Worm (Caenorhabditis elegans) whole organism, young adult: Measurements from ENCODE around the gene R74.8.

Experiments
- C17E4.6 ChIP-seq: fragments of 200-800 bp; sonication (Bioruptor generic); IDR thresholded peaks from 2 replicates; pipeline ENCODE4 v1.3.6; 2022; ENCODE audit warnings: missing genetic modification reagents, missing genetic modification characterization, missing compliant biosample characterization
- D2030.7 ChIP-seq: fragments of 200-800 bp; sonication (Bioruptor generic); IDR thresholded peaks from 2 replicates; pipeline ENCODE4 v1.3.6; 2022; ENCODE audit warnings: missing genetic modification reagents, missing genetic modification characterization, missing compliant biosample characterization
- F23B12.7 ChIP-seq: sonication (generic microtip); optimal IDR thresholded peaks from 2 replicates; lab custom pipeline; 2017; ENCODE audit warnings: missing genetic modification characterization, mild to moderate bottlenecking, missing compliant biosample characterization, antibody characterized with exemption, moderate library complexity; ENCODE audit not compliant: insufficient read depth
- F37B4.10 ChIP-seq: fragments of 200-800 bp; sonication (Bioruptor generic); IDR thresholded peaks from 2 replicates; pipeline ENCODE4 v1.3.6; 2022; ENCODE audit warnings: missing genetic modification characterization, missing compliant biosample characterization
- F49E8.2 ChIP-seq: sonication (generic microtip); optimal IDR thresholded peaks from 3 replicates; lab custom pipeline; 2017; ENCODE audit warnings: missing genetic modification characterization, mild to moderate bottlenecking, missing compliant biosample characterization, antibody characterized with exemption, moderate library complexity; ENCODE audit not compliant: insufficient read depth
- F55B11.4 ChIP-seq: sonication (generic microtip); optimal IDR thresholded peaks from 2 replicates; lab custom pipeline; 2016; ENCODE audit warnings: missing compliant biosample characterization, missing genetic modification characterization, borderline replicate concordance; ENCODE audit not compliant: insufficient read depth
- Y53F4B.3 ChIP-seq: fragments of 200-800 bp; sonication (Bioruptor generic); IDR thresholded peaks from 2 replicates; pipeline ENCODE4 v1.3.6; 2022; ENCODE audit warnings: missing genetic modification reagents, missing genetic modification characterization, missing compliant biosample characterization
- Y79H2A.3 ChIP-seq: fragments of 200-800 bp; sonication (Bioruptor generic); conservative IDR thresholded peaks from 2 replicates; pipeline ENCODE4 v1.3.6; 2022; ENCODE audit warnings: missing genetic modification reagents, missing genetic modification characterization, missing compliant biosample characterization
- aptf-3 ChIP-seq: fragments of 200-800 bp; sonication (Bioruptor generic); IDR thresholded peaks from 2 replicates; pipeline ENCODE4 v1.3.6; 2022; ENCODE audit warnings: missing genetic modification characterization, missing compliant biosample characterization
- atf-7 ChIP-seq: sonication (generic microtip); optimal IDR thresholded peaks from 2 replicates; lab custom pipeline; 2017; ENCODE audit warnings: mild to moderate bottlenecking, missing genetic modification characterization, missing compliant biosample characterization
- athp-1 ChIP-seq: sonication (generic microtip); optimal IDR thresholded peaks from 2 replicates; lab custom pipeline; 2017; ENCODE audit warnings: mild to moderate bottlenecking, missing genetic modification characterization, missing compliant biosample characterization
- attf-3 ChIP-seq: fragments of 200-800 bp; sonication (Bioruptor generic); conservative IDR thresholded peaks from 2 replicates; pipeline ENCODE4 v1.3.6; 2022; ENCODE audit warnings: missing genetic modification reagents, missing genetic modification characterization, missing compliant biosample characterization
- attf-6 ChIP-seq: fragments of 200-800 bp; sonication (Bioruptor generic); IDR thresholded peaks from 2 replicates; pipeline ENCODE4 v1.3.6; 2022; ENCODE audit warnings: missing genetic modification reagents, missing genetic modification characterization, missing compliant biosample characterization
- bed-2 ChIP-seq: fragments of 200-800 bp; sonication (Bioruptor generic); IDR thresholded peaks from 2 replicates; pipeline ENCODE4 v1.3.6; 2022; ENCODE audit warnings: missing genetic modification reagents, missing genetic modification characterization, missing compliant biosample characterization
- ccch-3 ChIP-seq: fragments of 200-800 bp; sonication (Bioruptor generic); optimal IDR thresholded peaks from 2 replicates; lab custom pipeline; 2018; ENCODE audit warnings: mild to moderate bottlenecking, missing genetic modification characterization, missing compliant biosample characterization
- cebp-1 ChIP-seq, 2 experiments: fragments of 200-800 bp in 1 of 2; sonication (Bioruptor generic) in 1 of 2; sonication (generic microtip) in 1 of 2; IDR thresholded peaks in 1 of 2; optimal IDR thresholded peaks in 1 of 2; 2 replicates each; pipeline versions ENCODE4 v1.3.6 to Lab custom; 2017 to 2022; ENCODE audit warnings: missing compliant biosample characterization in 2 of 2, missing genetic modification characterization in 2 of 2, mild to moderate bottlenecking in 1 of 2, missing genetic modification reagents in 1 of 2, moderate library complexity in 1 of 2
- cebp-2 ChIP-seq: fragments of 200-800 bp; sonication (Bioruptor generic); IDR thresholded peaks from 2 replicates; pipeline ENCODE4 v1.3.6; 2022; ENCODE audit warnings: missing genetic modification characterization, missing compliant biosample characterization
- ceh-27 ChIP-seq: fragments of 200-800 bp; sonication (Bioruptor generic); optimal IDR thresholded peaks from 2 replicates; lab custom pipeline; 2018; ENCODE audit warnings: mild to moderate bottlenecking, missing genetic modification characterization, moderate library complexity, missing compliant biosample characterization
- ceh-91 ChIP-seq: fragments of 200-800 bp; sonication (Bioruptor generic); IDR thresholded peaks from 2 replicates; pipeline ENCODE4 v1.3.6; 2022; ENCODE audit warnings: missing genetic modification reagents, missing genetic modification characterization, missing compliant biosample characterization
- chd-7 ChIP-seq: sonication (generic microtip); optimal IDR thresholded peaks from 2 replicates; lab custom pipeline; 2016; ENCODE audit warnings: mild to moderate bottlenecking, missing genetic modification characterization, moderate library complexity, missing compliant biosample characterization
- die-1 ChIP-seq: sonication (generic microtip); optimal IDR thresholded peaks from 2 replicates; lab custom pipeline; 2016; ENCODE audit warnings: missing genotype, mild to moderate bottlenecking, missing genetic modification characterization, missing compliant biosample characterization
- dox-1 ChIP-seq: fragments of 200-800 bp; sonication (Bioruptor generic); IDR thresholded peaks from 2 replicates; pipeline ENCODE4 v1.3.6; 2022; ENCODE audit warnings: missing genetic modification reagents, missing genetic modification characterization, missing compliant biosample characterization
- dpff-1 ChIP-seq: sonication (generic microtip); optimal IDR thresholded peaks from 2 replicates; lab custom pipeline; 2017; ENCODE audit warnings: mild to moderate bottlenecking, missing genetic modification characterization, missing compliant biosample characterization
- dpl-1 ChIP-seq: fragments of 150-350 bp; optimal IDR thresholded peaks from 2 replicates; lab custom pipeline; 2014; ENCODE audit warnings: missing biosample characterization, missing genetic modification reagents, missing genetic modification characterization
- efl-1 ChIP-seq: fragments of 150-350 bp; optimal IDR thresholded peaks from 2 replicates; lab custom pipeline; 2014; ENCODE audit warnings: missing biosample characterization, missing genetic modification reagents, missing genetic modification characterization
- ekl-4 ChIP-seq: fragments of 200-800 bp; sonication (Bioruptor generic); IDR thresholded peaks from 2 replicates; pipeline ENCODE4 v1.3.6; 2022; ENCODE audit warnings: missing genetic modification reagents, missing genetic modification characterization, missing compliant biosample characterization
- ets-4 ChIP-seq: fragments of 200-800 bp; sonication (Bioruptor generic); optimal IDR thresholded peaks from 2 replicates; lab custom pipeline; 2018; ENCODE audit warnings: mild to moderate bottlenecking, missing genetic modification characterization, missing compliant biosample characterization
- hmg-1.2 ChIP-seq: fragments of 200-800 bp; sonication (Bioruptor generic); IDR thresholded peaks from 2 replicates; pipeline ENCODE4 v1.3.6; 2022; ENCODE audit warnings: missing genetic modification reagents, missing genetic modification characterization, missing compliant biosample characterization
- hrde-1 ChIP-seq: sonication (generic microtip); optimal IDR thresholded peaks from 2 replicates; lab custom pipeline; 2016; ENCODE audit warnings: missing genetic modification characterization, mild to moderate bottlenecking, missing compliant biosample characterization, moderate library complexity, missing genotype, missing genetic modification reagents, borderline replicate concordance
- hsf-1 ChIP-seq: fragments of 200-800 bp; sonication (Bioruptor generic); IDR thresholded peaks from 2 replicates; pipeline ENCODE4 v1.3.6; 2022; ENCODE audit warnings: missing genetic modification reagents, missing genetic modification characterization, missing compliant biosample characterization
- lin-54 ChIP-seq: fragments of 200-800 bp; sonication (Bioruptor generic); optimal IDR thresholded peaks from 2 replicates; lab custom pipeline; 2018; ENCODE audit warnings: mild to moderate bottlenecking, missing genetic modification characterization, missing compliant biosample characterization
- lir-1 ChIP-seq: fragments of 200-800 bp; sonication (Bioruptor generic); conservative IDR thresholded peaks from 2 replicates; pipeline ENCODE4 v1.3.6; 2022; ENCODE audit warnings: missing genetic modification reagents, missing genetic modification characterization, missing compliant biosample characterization
- lsl-1 ChIP-seq: fragments of 200-800 bp; sonication (Bioruptor generic); optimal IDR thresholded peaks from 2 replicates; lab custom pipeline; 2018; ENCODE audit warnings: mild to moderate bottlenecking, missing genetic modification characterization, moderate library complexity, missing compliant biosample characterization
- madf-3 ChIP-seq: fragments of 200-800 bp; sonication (Bioruptor generic); IDR thresholded peaks from 2 replicates; pipeline ENCODE4 v1.3.6; 2022; ENCODE audit warnings: missing genetic modification reagents, missing genetic modification characterization, missing compliant biosample characterization
- madf-8 ChIP-seq: fragments of 200-800 bp; sonication (Bioruptor generic); conservative IDR thresholded peaks from 2 replicates; pipeline ENCODE4 v1.3.6; 2022; ENCODE audit warnings: missing genetic modification reagents, missing genetic modification characterization, missing compliant biosample characterization
- mcd-1 ChIP-seq: fragments of 200-800 bp; sonication (Bioruptor generic); IDR thresholded peaks from 2 replicates; pipeline ENCODE4 v1.3.6; 2022; ENCODE audit warnings: missing genetic modification reagents, missing genetic modification characterization, missing compliant biosample characterization
- nfya-1 ChIP-seq: sonication (generic microtip); optimal IDR thresholded peaks from 2 replicates; lab custom pipeline; 2017; ENCODE audit warnings: antibody characterized with exemption, missing compliant biosample characterization, missing genetic modification characterization, borderline replicate concordance; ENCODE audit not compliant: insufficient read depth
- nhr-120 ChIP-seq: fragments of 200-800 bp; sonication (Bioruptor generic); IDR thresholded peaks from 2 replicates; pipeline ENCODE4 v1.3.6; 2022; ENCODE audit warnings: missing genetic modification characterization, missing compliant biosample characterization
- nhr-179 ChIP-seq: sonication (generic microtip); optimal IDR thresholded peaks from 2 replicates; lab custom pipeline; 2016; ENCODE audit warnings: mild to moderate bottlenecking, missing genetic modification characterization, missing compliant biosample characterization
- rpc-1 ChIP-seq, 2 experiments: fragments of 150-350 bp in 1 of 2; sonication (generic microtip) in 1 of 2; optimal IDR thresholded peaks; 2 replicates each; lab custom pipeline; 2014 to 2018; ENCODE audit warnings: missing biosample characterization in 1 of 2, missing genetic modification characterization in 1 of 2, missing genetic modification reagents in 1 of 2, missing genotype in 1 of 2
- snpc-1.1 ChIP-seq: sonication (generic microtip); optimal IDR thresholded peaks from 2 replicates; lab custom pipeline; 2017; ENCODE audit warnings: missing genetic modification characterization, mild to moderate bottlenecking, missing compliant biosample characterization, antibody characterized with exemption, moderate library complexity, missing genotype, missing genetic modification reagents; ENCODE audit not compliant: insufficient read depth
- snpc-3.4 ChIP-seq: sonication (generic microtip); optimal IDR thresholded peaks from 2 replicates; lab custom pipeline; 2017; ENCODE audit warnings: missing genetic modification characterization, mild to moderate bottlenecking, missing compliant biosample characterization, antibody characterized with exemption, moderate library complexity, missing genotype, missing genetic modification reagents
- sptf-2 ChIP-seq: fragments of 200-800 bp; sonication (Bioruptor generic); optimal IDR thresholded peaks from 2 replicates; lab custom pipeline; 2018; ENCODE audit warnings: mild to moderate bottlenecking, missing genetic modification characterization, missing compliant biosample characterization
- unc-130 ChIP-seq: sonication (generic microtip); optimal IDR thresholded peaks from 2 replicates; lab custom pipeline; 2016; ENCODE audit warnings: missing genetic modification reagents, missing genetic modification characterization, missing compliant biosample characterization
- zim-3 ChIP-seq: sonication (generic microtip); optimal IDR thresholded peaks from 2 replicates; lab custom pipeline; 2017; ENCODE audit warnings: mild to moderate bottlenecking, missing genetic modification characterization, moderate library complexity, missing compliant biosample characterization
- ztf-3 ChIP-seq: fragments of 200-800 bp; sonication (Bioruptor generic); optimal IDR thresholded peaks from 2 replicates; lab custom pipeline; 2018; ENCODE audit warnings: mild to moderate bottlenecking, missing genetic modification characterization, missing compliant biosample characterization
- ztf-6 ChIP-seq: fragments of 200-800 bp; sonication (Bioruptor generic); IDR thresholded peaks from 2 replicates; pipeline ENCODE4 v1.3.6; 2022; ENCODE audit warnings: missing genetic modification reagents, missing genetic modification characterization, missing compliant biosample characterization

The R74.8 gene

DNA sequence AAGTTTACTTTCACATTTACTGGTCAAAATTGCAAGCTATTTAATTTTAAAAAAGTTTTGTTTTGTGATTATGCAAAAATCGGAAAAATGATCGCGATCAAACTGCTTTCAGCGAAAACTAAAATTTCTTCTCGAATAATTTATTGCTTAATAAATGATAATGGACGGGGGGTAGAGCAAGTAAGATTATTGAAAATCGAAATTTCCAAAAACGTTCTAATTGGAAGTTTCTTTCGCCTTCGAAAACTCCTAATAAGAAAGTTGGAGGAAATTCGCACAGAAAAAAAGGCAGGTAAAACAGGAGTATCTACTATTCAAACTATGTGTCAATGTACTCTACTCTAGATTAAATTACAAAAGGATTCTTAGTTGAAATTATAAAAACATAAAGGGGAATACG, 33.9 kb upstream of the R74.8 start (continued):
- TF ChIP-seq nfya-1 (tag; lab: Kevin White, UChicago) (no peak), attf-3 (GFP tag; lab: Robert Waterston, UW) (no peak), die-1 (peak; percentile 54), efl-1 (GFP tag; lab: Kevin White, UChicago) (no peak), rpc-1 (optimal IDR thresholded peaks at IDR 0.05; lab: Kevin White, UChicago) (no peak), rpc-1 (tag; optimal IDR thresholded peaks at IDR 0.05; lab: Kevin White, UChicago) (peak; percentile 7), lir-1 (GFP tag; lab: Robert Waterston, UW) (no peak), ztf-3 (no peak), sptf-2 (GFP tag; lab: Kevin White, UChicago) (no peak), Y53F4B.3 (GFP tag; lab: Robert Waterston, UW) (no peak), ceh-91 (GFP tag; lab: Robert Waterston, UW) (no peak), Y79H2A.3 (0 out of 2 replicates have a peak, but pooled peaks have one; percentile 44), madf-8 (GFP tag; lab: Robert Waterston, UW) (no peak), chd-7 (tag; lab: Kevin White, UChicago) (peak; percentile 42), cebp-2 (GFP tag; lab: Robert Waterston, UW) (peak; percentile 61; the same call in 1 of the 2 replicates), ccch-3 (GFP tag; lab: Kevin White, UChicago) (no peak), F55B11.4 (tag; lab: Kevin White, UChicago) (no peak), ets-4 (GFP tag; lab: Kevin White, UChicago) (no peak), nhr-120 (no peak), zim-3 (tag; lab: Kevin White, UChicago) (peak; percentile 63), dpl-1 (no peak), F37B4.10 (GFP tag; lab: Robert Waterston, UW) (no peak), lsl-1 (GFP tag; lab: Kevin White, UChicago) (peak; percentile 41), athp-1 (tag; lab: Kevin White, UChicago) (peak; percentile 88), ekl-4 (GFP tag; lab: Robert Waterston, UW) (peak; percentile 70), ztf-6 (GFP tag; lab: Robert Waterston, UW) (no peak), bed-2 (no peak), hmg-1.2 (peak; percentile 35; the same call in 1 of the 2 replicates), ceh-27 (GFP tag; lab: Kevin White, UChicago) (no peak), F49E8.2 (tag; lab: Kevin White, UChicago) (peak; percentile 82), dpff-1 (tag; lab: Kevin White, UChicago) (peak; percentile 13), hrde-1 (tag; lab: Kevin White, UChicago) (peak; percentile 92), atf-7 (peak; percentile 68), madf-3 (GFP tag; lab: Robert Waterston, UW) (peak; percentile 85), mcd-1 (no peak), nhr-179 (tag; lab: Kevin White, UChicago) (no peak), snpc-1.1 (tag; lab: Kevin White, UChicago) (peak; percentile 63)
- TF ChIP-seq, all 124 proteins: peak for 49

DNA sequence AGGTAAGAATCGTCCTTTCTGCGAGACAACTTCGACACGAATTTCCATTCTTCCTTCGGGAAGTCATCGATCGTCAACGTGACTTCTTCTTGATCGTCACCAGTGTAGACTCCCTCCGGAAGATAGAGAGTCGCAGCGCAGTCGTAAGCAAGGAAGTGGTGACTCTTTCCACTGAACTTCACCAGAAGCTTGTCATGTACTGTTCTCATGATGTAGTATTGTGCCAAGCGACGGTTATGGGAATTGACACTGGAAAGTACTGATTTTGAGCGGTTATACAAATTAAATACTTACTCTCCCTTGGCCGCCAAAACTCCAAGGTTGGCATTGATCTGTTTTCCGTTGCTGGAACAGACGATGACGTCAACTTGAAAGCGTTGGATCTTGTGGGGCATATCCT, 30.6 kb upstream of the R74.8 start:
- no peak for TF ChIP-seq chd-7 (tag; lab: Kevin White, UChicago)
- no peak for TF ChIP-seq F23B12.7 (tag; lab: Kevin White, UChicago)
- TF ChIP-seq Y53F4B.3 (GFP tag; lab: Robert Waterston, UW), result no peak
- 0 out of 2 replicates have a peak, but pooled peaks have one; percentile 62 for TF ChIP-seq dox-1 (GFP tag; lab: Robert Waterston, UW)
- no peak for TF ChIP-seq dpff-1 (tag; lab: Kevin White, UChicago)
- no peak for TF ChIP-seq D2030.7 (GFP tag; lab: Robert Waterston, UW)
- TF ChIP-seq aptf-3 (GFP tag; lab: Robert Waterston, UW), result no peak
- TF ChIP-seq attf-6 (GFP tag; lab: Robert Waterston, UW), result no peak
- TF ChIP-seq hsf-1 (GFP tag; lab: Robert Waterston, UW), result peak; percentile 61
- no peak for TF ChIP-seq C17E4.6 (GFP tag; lab: Robert Waterston, UW)
- no peak for TF ChIP-seq snpc-3.4
- no peak for TF ChIP-seq cebp-2 (GFP tag; lab: Robert Waterston, UW)
- no peak for TF ChIP-seq unc-130 (GFP tag; lab: Kevin White, UChicago)
- no peak for TF ChIP-seq cebp-1 (GFP tag; IDR thresholded peaks at IDR 0.05; lab: Robert Waterston, UW)
- peak; percentile 16 for TF ChIP-seq cebp-1 (tag; optimal IDR thresholded peaks at IDR 0.05; lab: Kevin White, UChicago)
- TF ChIP-seq nfya-1 (tag; lab: Kevin White, UChicago), result no peak
- TF ChIP-seq lin-54 (GFP tag; lab: Kevin White, UChicago), result no peak
